Worm (Caenorhabditis elegans) whole organism, young adult: ENCODE measurements around the gene eor-2.

Experiments
- B0035.1 ChIP-seq: sonication (generic microtip); optimal IDR thresholded peaks from 2 replicates; lab custom pipeline; 2016; ENCODE audit warnings: missing genetic modification characterization, mild to moderate bottlenecking, missing compliant biosample characterization, missing genotype, missing genetic modification reagents
- B0261.1 ChIP-seq: sonication (generic microtip); optimal IDR thresholded peaks from 2 replicates; lab custom pipeline; 2016; ENCODE audit warnings: mild to moderate bottlenecking, missing genetic modification characterization, moderate library complexity, missing compliant biosample characterization
- C06A6.2 ChIP-seq: fragments of 200-800 bp; sonication (Bioruptor generic); conservative IDR thresholded peaks from 2 replicates; pipeline ENCODE4 v1.3.6; 2022; ENCODE audit warnings: missing genetic modification characterization, missing compliant biosample characterization
- F52B5.7 ChIP-seq: sonication (generic microtip); optimal IDR thresholded peaks from 2 replicates; lab custom pipeline; 2016; ENCODE audit warnings: mild to moderate bottlenecking, missing genetic modification characterization, missing compliant biosample characterization
- F55B11.4 ChIP-seq: sonication (generic microtip); optimal IDR thresholded peaks from 2 replicates; lab custom pipeline; 2016; ENCODE audit warnings: missing compliant biosample characterization, missing genetic modification characterization, borderline replicate concordance; ENCODE audit not compliant: insufficient read depth
- F57C9.4 ChIP-seq: sonication (generic microtip); optimal IDR thresholded peaks from 2 replicates; lab custom pipeline; 2017; ENCODE audit warnings: mild to moderate bottlenecking, missing genetic modification characterization, missing compliant biosample characterization
- K11D2.4 ChIP-seq: fragments of 200-800 bp; sonication (Bioruptor generic); IDR thresholded peaks from 2 replicates; pipeline ENCODE4 v1.3.6; 2022; ENCODE audit warnings: missing genetic modification reagents, missing genetic modification characterization, missing compliant biosample characterization
- K12H6.12 ChIP-seq: fragments of 200-800 bp; sonication (Bioruptor generic); optimal IDR thresholded peaks from 2 replicates; lab custom pipeline; 2018; ENCODE audit warnings: mild to moderate bottlenecking, missing genetic modification characterization, missing compliant biosample characterization
- T07F8.4 ChIP-seq: sonication (generic microtip); optimal IDR thresholded peaks from 2 replicates; lab custom pipeline; 2016; ENCODE audit warnings: mild to moderate bottlenecking, missing genetic modification characterization, moderate library complexity, missing compliant biosample characterization
- T26A5.8 ChIP-seq: sonication (generic microtip); optimal IDR thresholded peaks from 2 replicates; lab custom pipeline; 2016; ENCODE audit warnings: missing genetic modification characterization, missing compliant biosample characterization
- Y56A3A.18 ChIP-seq: fragments of 200-800 bp; sonication (Bioruptor generic); IDR thresholded peaks from 2 replicates; pipeline ENCODE4 v1.3.6; 2022; ENCODE audit warnings: missing genetic modification reagents, missing genetic modification characterization, missing compliant biosample characterization
- ama-1 ChIP-seq, 3 experiments: fragments of 150-350 bp in 1 of 3; sonication (generic microtip) in 2 of 3; optimal IDR thresholded peaks; 2 replicates each; lab custom pipeline; 2014 to 2018; ENCODE audit warnings: missing biosample characterization in 2 of 3, missing genetic modification characterization in 2 of 3, missing genetic modification reagents in 2 of 3
- attf-5 ChIP-seq: fragments of 200-800 bp; sonication (Bioruptor generic); optimal IDR thresholded peaks from 2 replicates; lab custom pipeline; 2018; ENCODE audit warnings: mild to moderate bottlenecking, missing genetic modification characterization, missing compliant biosample characterization
- ceh-100 ChIP-seq: fragments of 200-800 bp; sonication (Bioruptor generic); IDR thresholded peaks from 2 replicates; pipeline ENCODE4 v1.3.6; 2022; ENCODE audit warnings: missing genetic modification reagents, missing genetic modification characterization, missing compliant biosample characterization
- ceh-79 ChIP-seq: sonication (generic microtip); optimal IDR thresholded peaks from 2 replicates; lab custom pipeline; 2017; ENCODE audit warnings: mild to moderate bottlenecking, missing genetic modification characterization, missing compliant biosample characterization
- ceh-91 ChIP-seq: fragments of 200-800 bp; sonication (Bioruptor generic); IDR thresholded peaks from 2 replicates; pipeline ENCODE4 v1.3.6; 2022; ENCODE audit warnings: missing genetic modification reagents, missing genetic modification characterization, missing compliant biosample characterization
- dpff-1 ChIP-seq: sonication (generic microtip); optimal IDR thresholded peaks from 2 replicates; lab custom pipeline; 2017; ENCODE audit warnings: mild to moderate bottlenecking, missing genetic modification characterization, missing compliant biosample characterization
- egrh-3 ChIP-seq: fragments of 200-800 bp; sonication (Bioruptor generic); IDR thresholded peaks from 2 replicates; pipeline ENCODE4 v1.3.6; 2022; ENCODE audit warnings: missing genetic modification reagents, missing genetic modification characterization, missing compliant biosample characterization
- him-1 ChIP-seq: sonication (generic microtip); optimal IDR thresholded peaks from 2 replicates; lab custom pipeline; 2016; ENCODE audit warnings: missing genotype, missing genetic modification reagents, missing genetic modification characterization, missing compliant biosample characterization
- hlh-26 ChIP-seq: fragments of 200-800 bp; sonication (Bioruptor generic); conservative IDR thresholded peaks from 2 replicates; pipeline ENCODE4 v1.3.6; 2022; ENCODE audit warnings: missing genetic modification reagents, missing genetic modification characterization, missing compliant biosample characterization
- hmg-20 ChIP-seq: fragments of 200-800 bp; sonication (Bioruptor generic); IDR thresholded peaks from 2 replicates; pipeline ENCODE4 v1.3.6; 2022; ENCODE audit warnings: missing genetic modification reagents, missing genetic modification characterization, missing compliant biosample characterization
- lin-40 ChIP-seq: sonication (generic microtip); optimal IDR thresholded peaks from 2 replicates; lab custom pipeline; 2016; ENCODE audit warnings: missing genetic modification characterization, mild to moderate bottlenecking, missing compliant biosample characterization, missing genotype, missing genetic modification reagents
- madf-10 ChIP-seq: sonication (generic microtip); optimal IDR thresholded peaks from 2 replicates; lab custom pipeline; 2016; ENCODE audit warnings: mild to moderate bottlenecking, missing genetic modification characterization, missing compliant biosample characterization
- madf-3 ChIP-seq: fragments of 200-800 bp; sonication (Bioruptor generic); IDR thresholded peaks from 2 replicates; pipeline ENCODE4 v1.3.6; 2022; ENCODE audit warnings: missing genetic modification reagents, missing genetic modification characterization, missing compliant biosample characterization
- madf-6 ChIP-seq: fragments of 200-800 bp; sonication (Bioruptor generic); IDR thresholded peaks from 2 replicates; pipeline ENCODE4 v1.3.6; 2022; ENCODE audit warnings: missing genetic modification reagents, missing genetic modification characterization, missing compliant biosample characterization
- madf-8 ChIP-seq: fragments of 200-800 bp; sonication (Bioruptor generic); conservative IDR thresholded peaks from 2 replicates; pipeline ENCODE4 v1.3.6; 2022; ENCODE audit warnings: missing genetic modification reagents, missing genetic modification characterization, missing compliant biosample characterization
- mel-28 ChIP-seq: sonication (generic microtip); optimal IDR thresholded peaks from 2 replicates; lab custom pipeline; 2016; ENCODE audit warnings: borderline replicate concordance, mild to moderate bottlenecking, missing genetic modification characterization, missing compliant biosample characterization
- mxl-1 ChIP-seq: sonication (generic microtip); optimal IDR thresholded peaks from 2 replicates; lab custom pipeline; 2016; ENCODE audit warnings: missing genetic modification characterization, missing compliant biosample characterization
- nhr-80 ChIP-seq: sonication (generic microtip); optimal IDR thresholded peaks from 2 replicates; lab custom pipeline; 2016; ENCODE audit warnings: missing genetic modification characterization, missing compliant biosample characterization
- rcor-1 ChIP-seq: fragments of 200-800 bp; sonication (Bioruptor generic); IDR thresholded peaks from 2 replicates; pipeline ENCODE4 v1.3.6; 2022; ENCODE audit warnings: missing genetic modification reagents, missing genetic modification characterization, missing compliant biosample characterization
- rec-8 ChIP-seq, 2 experiments: sonication (generic microtip); optimal IDR thresholded peaks; 2 replicates each; lab custom pipeline; 2016; ENCODE audit warnings: mild to moderate bottlenecking in 2 of 2, missing genetic modification characterization in 2 of 2, missing genetic modification reagents in 2 of 2, missing genotype in 2 of 2, missing biosample characterization in 1 of 2, missing compliant biosample characterization in 1 of 2, moderate library complexity in 1 of 2
- snpc-4 ChIP-seq, 5 experiments: fragments of 150-350 bp in 1 of 5; sonication (generic microtip) in 4 of 5; optimal IDR thresholded peaks; 2 replicates each; lab custom pipeline; 2014 to 2018; ENCODE audit warnings: missing genetic modification characterization in 5 of 5, missing biosample characterization in 3 of 5, antibody characterized with exemption in 2 of 5, mild to moderate bottlenecking in 2 of 5, missing compliant biosample characterization in 2 of 5, missing genotype in 2 of 5, moderate library complexity in 2 of 5, missing genetic modification reagents in 1 of 5
- sptf-2 ChIP-seq: fragments of 200-800 bp; sonication (Bioruptor generic); optimal IDR thresholded peaks from 2 replicates; lab custom pipeline; 2018; ENCODE audit warnings: mild to moderate bottlenecking, missing genetic modification characterization, missing compliant biosample characterization
- unc-130 ChIP-seq: sonication (generic microtip); optimal IDR thresholded peaks from 2 replicates; lab custom pipeline; 2016; ENCODE audit warnings: missing genetic modification reagents, missing genetic modification characterization, missing compliant biosample characterization
- zfh-2 ChIP-seq: fragments of 200-800 bp; sonication (Bioruptor generic); conservative IDR thresholded peaks from 2 replicates; pipeline ENCODE4 v1.3.6; 2022; ENCODE audit warnings: missing genetic modification reagents, missing genetic modification characterization, missing compliant biosample characterization
- zim-3 ChIP-seq: sonication (generic microtip); optimal IDR thresholded peaks from 2 replicates; lab custom pipeline; 2017; ENCODE audit warnings: mild to moderate bottlenecking, missing genetic modification characterization, moderate library complexity, missing compliant biosample characterization
- ztf-18 ChIP-seq: sonication (generic microtip); optimal IDR thresholded peaks from 2 replicates; lab custom pipeline; 2016; ENCODE audit warnings: missing genotype, mild to moderate bottlenecking, missing genetic modification characterization, missing compliant biosample characterization
- ztf-22 ChIP-seq: fragments of 200-800 bp; sonication (Bioruptor generic); optimal IDR thresholded peaks from 2 replicates; lab custom pipeline; 2018; ENCODE audit warnings: mild to moderate bottlenecking, missing genetic modification characterization, moderate library complexity, missing compliant biosample characterization
- ztf-25 ChIP-seq: fragments of 200-800 bp; sonication (Bioruptor generic); IDR thresholded peaks from 2 replicates; pipeline ENCODE4 v1.3.6; 2022; ENCODE audit warnings: missing genetic modification reagents, missing genetic modification characterization, missing compliant biosample characterization

The eor-2 gene

ce11 chrX:14636712-14637111 lies 33.9 kb downstream of the eor-2 start (continued):
- TF ChIP-seq Y56A3A.18 = 0 out of 2 replicates have a peak, but pooled peaks have one; percentile 16
- no peak for TF ChIP-seq madf-8 (GFP tag; lab: Robert Waterston, UW)
- TF ChIP-seq B0035.1 (tag; lab: Kevin White, UChicago) = no peak
- no peak for TF ChIP-seq egrh-3 (GFP tag; lab: Robert Waterston, UW)
- no peak for TF ChIP-seq lin-40 (tag; lab: Kevin White, UChicago)
- TF ChIP-seq unc-130 (GFP tag; lab: Kevin White, UChicago) = no peak
- TF ChIP-seq ztf-18 = no peak
- TF ChIP-seq madf-3 (GFP tag; lab: Robert Waterston, UW) = no peak
- TF ChIP-seq rec-8 (tag; optimal IDR thresholded peaks at IDR 0.05; lab: Kevin White, UChicago) = no peak
- no peak for TF ChIP-seq attf-5 (GFP tag; lab: Kevin White, UChicago)
- no peak for TF ChIP-seq ceh-100 (GFP tag; lab: Robert Waterston, UW)
- TF ChIP-seq mxl-1 (tag; lab: Kevin White, UChicago) = no peak
- no peak for TF ChIP-seq hlh-26 (GFP tag; lab: Robert Waterston, UW)
- TF ChIP-seq T26A5.8 (tag; lab: Kevin White, UChicago) = no peak
- TF ChIP-seq zfh-2 (GFP tag; lab: Robert Waterston, UW) = peak; percentile 94
- no peak for TF ChIP-seq ceh-91 (GFP tag; lab: Robert Waterston, UW)
- TF ChIP-seq dpff-1 (tag; lab: Kevin White, UChicago) = no peak
- TF ChIP-seq madf-10 (tag; lab: Kevin White, UChicago) = no peak
- TF ChIP-seq K12H6.12 (tag; lab: Kevin White, UChicago) = peak; percentile 55
- TF ChIP-seq him-1 (tag; lab: Kevin White, UChicago) = no peak
- TF ChIP-seq C06A6.2 (GFP tag; lab: Robert Waterston, UW) = no peak

DNA sequence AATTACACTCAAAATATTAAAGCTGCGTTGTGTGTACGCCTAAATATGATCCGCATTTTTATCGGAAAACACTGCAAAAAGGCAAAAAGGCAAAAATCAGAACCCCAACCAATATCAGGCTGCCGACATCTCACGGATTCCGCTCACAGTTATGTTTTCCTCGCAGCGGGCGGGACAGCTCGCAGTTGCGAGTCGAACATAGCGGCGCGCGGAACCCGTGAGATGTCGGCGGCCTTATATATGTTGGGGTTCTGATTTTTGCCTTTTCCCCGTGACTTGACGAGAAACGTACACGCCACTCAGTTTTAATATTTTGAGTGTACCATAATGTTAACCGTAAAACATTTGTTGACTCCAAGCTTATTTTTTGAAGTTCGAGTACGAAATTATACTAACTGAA lies 34.6 kb downstream of the eor-2 start:
- TF ChIP-seq ztf-22 (no peak), snpc-4 (GFP tag; optimal IDR thresholded peaks at IDR 0.05; lab: Kevin White, UChicago) (peak; percentile 25), snpc-4 (tag; optimal IDR thresholded peaks at IDR 0.05; lab: Kevin White, UChicago) (peak; percentile 48 to 89 (median 70)), T07F8.4 (no peak), ztf-25 (GFP tag; lab: Robert Waterston, UW) (no peak), rcor-1 (no peak), madf-6 (GFP tag; lab: Robert Waterston, UW) (no peak), egrh-3 (GFP tag; lab: Robert Waterston, UW) (no peak), sptf-2 (GFP tag; lab: Kevin White, UChicago) (no peak), F52B5.7 (tag; lab: Kevin White, UChicago) (no peak), ceh-79 (tag; lab: Kevin White, UChicago) (no peak), B0261.1 (tag; lab: Kevin White, UChicago) (no peak), F57C9.4 (tag; lab: Kevin White, UChicago) (no peak), zfh-2 (GFP tag; lab: Robert Waterston, UW) (0 out of 2 replicates have a peak, but pooled peaks have one; percentile 13), F55B11.4 (no peak), ama-1 (optimal IDR thresholded peaks at IDR 0.05; lab: Kevin White, UChicago) (no peak), ama-1 (GFP tag; optimal IDR thresholded peaks at IDR 0.05; lab: Kevin White, UChicago) (no peak), hmg-20 (no peak), zim-3 (tag; lab: Kevin White, UChicago) (no peak)
- TF ChIP-seq, all 124 proteins: peak for 2

- TF ChIP-seq zfh-2 (GFP tag; lab: Robert Waterston, UW) = peak; percentile 89
- TF ChIP-seq nhr-80 (tag; lab: Kevin White, UChicago) = no peak
- no peak for TF ChIP-seq mel-28 (tag; lab: Kevin White, UChicago)
- no peak for TF ChIP-seq madf-10 (tag; lab: Kevin White, UChicago)
- TF ChIP-seq K12H6.12 (tag; lab: Kevin White, UChicago) = peak; percentile 49
- peak; percentile 57 for TF ChIP-seq egrh-3 (GFP tag; lab: Robert Waterston, UW)
- TF ChIP-seq K11D2.4 (GFP tag; lab: Robert Waterston, UW) = 0 out of 2 replicates have a peak, but pooled peaks have one; percentile 14
Observed at ce11 chrX:14639941-14640340, 37.1 kb downstream of the eor-2 start.
